Worm (Caenorhabditis elegans) whole organism, L4/young adult: ENCODE measurements around the gene Y47D3A.14.

Experiments used
- W03F9.2 ChIP-seq: fragments of 150-350 bp; optimal IDR thresholded peaks from 2 replicates; lab custom pipeline; 2014; ENCODE audit warnings: missing biosample characterization, missing genetic modification characterization
- dao-5 ChIP-seq: sonication (generic microtip); optimal IDR thresholded peaks from 2 replicates; lab custom pipeline; 2016; ENCODE audit warnings: missing genotype, missing genetic modification characterization, moderate library complexity, missing compliant biosample characterization
- him-1 ChIP-seq: sonication (generic microtip); optimal IDR thresholded peaks from 2 replicates; lab custom pipeline; 2016; ENCODE audit warnings: missing genotype, missing genetic modification reagents, missing genetic modification characterization, missing compliant biosample characterization

ce11 chrIII:11193251-11193650 lies 43.4 kb downstream of the Y47D3A.14 start:
- TF ChIP-seq him-1: no peak
- TF ChIP-seq W03F9.2: no peak
- no peak for TF ChIP-seq dao-5 (tag; lab: Kevin White, UChicago)
